Fruit fly (Drosophila melanogaster) whole organism, pupa: ENCODE measurements around the gene CG10809.

ENCODE experiments used
- CG14655 ChIP-seq: fragments of 200-800 bp; sonication (Bioruptor generic); optimal IDR thresholded peaks from 3 replicates; lab custom pipeline; 2017; ENCODE audit warnings: mild to moderate bottlenecking, missing biosample characterization, missing genetic modification reagents, missing genetic modification characterization
- CG15710 ChIP-seq: fragments of 200-800 bp; sonication (Bioruptor generic); optimal IDR thresholded peaks from 2 replicates; lab custom pipeline; 2018; ENCODE audit warnings: missing biosample characterization, mild to moderate bottlenecking, missing genetic modification characterization, moderate library complexity
- CG8301 ChIP-seq: fragments of 200-800 bp; sonication (Bioruptor generic); optimal IDR thresholded peaks from 2 replicates; lab custom pipeline; 2018; ENCODE audit warnings: missing biosample characterization, mild to moderate bottlenecking, missing genetic modification characterization
- CG9948 ChIP-seq: fragments of 200-800 bp; sonication (Bioruptor generic); optimal IDR thresholded peaks from 2 replicates; lab custom pipeline; 2018; ENCODE audit warnings: missing biosample characterization, mild to moderate bottlenecking, missing genetic modification characterization, moderate library complexity
- EcR ChIP-seq: fragments of 200-800 bp; sonication (Bioruptor generic); optimal IDR thresholded peaks from 3 replicates; lab custom pipeline; 2019; ENCODE audit warnings: missing biosample characterization, missing genetic modification characterization, mild to moderate bottlenecking, moderate library complexity, missing genetic modification reagents
- Ets98B ChIP-seq: fragments of 200-800 bp; sonication (Bioruptor generic); IDR thresholded peaks from 2 replicates; pipeline ENCODE4 v1.3.6; 2022; ENCODE audit warnings: missing biosample characterization, missing genetic modification characterization
- Pif1A ChIP-seq: fragments of 200-800 bp; sonication (Bioruptor generic); optimal IDR thresholded peaks from 3 replicates; lab custom pipeline; 2016; ENCODE audit warnings: missing biosample characterization, missing genetic modification characterization
- rn ChIP-seq: fragments of 200-800 bp; sonication (Bioruptor generic); IDR thresholded peaks from 2 replicates; pipeline ENCODE4 v1.3.6; 2022; ENCODE audit warnings: missing biosample characterization, missing genetic modification characterization

dm6 chr3L:9847420-9847977 is 12.2 kb downstream of the CG10809 start:
- no peak for TF ChIP-seq CG14655 (GFP tag; lab: Kevin White, UChicago)
- no peak for TF ChIP-seq CG15710 (tag; lab: Kevin White, UChicago)
- no peak for TF ChIP-seq CG9948 (tag; lab: Kevin White, UChicago)
- TF ChIP-seq Ets98B (GFP tag; lab: Robert Waterston, UW): no peak
- TF ChIP-seq rn: no peak
- peak; percentile 1 for TF ChIP-seq Pif1A (GFP tag; lab: Kevin White, UChicago)
- TF ChIP-seq CG8301 (tag; lab: Kevin White, UChicago): no peak
- TF ChIP-seq EcR (GFP tag; lab: Kevin White, UChicago): no peak
